Worm (Caenorhabditis elegans) whole organism, midembryonic: Measurements from ENCODE around the gene clec-219.

Experiments used
- T22C8.4 ChIP-seq: fragments of 200-800 bp; sonication (Bioruptor generic); IDR thresholded peaks from 2 replicates; pipeline ENCODE4 v1.3.6; 2022; ENCODE audit warnings: missing genetic modification characterization, missing compliant biosample characterization
- cog-1 ChIP-seq: sonication (generic microtip); optimal IDR thresholded peaks from 2 replicates; lab custom pipeline; 2016; ENCODE audit warnings: missing genetic modification characterization, missing compliant biosample characterization
- flt-1 ChIP-seq: fragments of 200-800 bp; sonication (Bioruptor generic); IDR thresholded peaks from 2 replicates; pipeline ENCODE4 v1.3.6; 2022; ENCODE audit warnings: missing genetic modification characterization, missing compliant biosample characterization
- klf-2 ChIP-seq: fragments of 200-800 bp; sonication (Bioruptor generic); conservative IDR thresholded peaks from 2 replicates; pipeline ENCODE4 v1.3.6; 2022; ENCODE audit warnings: missing genetic modification reagents, missing genetic modification characterization, missing compliant biosample characterization
- med-1 ChIP-seq: sonication (generic microtip); optimal IDR thresholded peaks from 2 replicates; lab custom pipeline; 2017; ENCODE audit warnings: missing genetic modification characterization, mild to moderate bottlenecking, missing compliant biosample characterization, antibody characterized with exemption, missing genetic modification reagents; ENCODE audit not compliant: insufficient read depth
- ref-1 ChIP-seq: fragments of 200-800 bp; sonication (Bioruptor generic); conservative IDR thresholded peaks from 2 replicates; pipeline ENCODE4 v1.3.6; 2022; ENCODE audit warnings: missing genetic modification reagents, missing genetic modification characterization, missing compliant biosample characterization
- tab-1 ChIP-seq: fragments of 200-800 bp; sonication (Bioruptor generic); IDR thresholded peaks from 2 replicates; pipeline ENCODE4 v1.3.6; 2022; ENCODE audit warnings: missing genetic modification characterization, missing compliant biosample characterization
- ztf-23 ChIP-seq: fragments of 200-800 bp; sonication (Bioruptor generic); IDR thresholded peaks from 2 replicates; pipeline ENCODE4 v1.3.6; 2022; ENCODE audit warnings: missing genetic modification reagents, missing genetic modification characterization, missing compliant biosample characterization
- ztf-29 ChIP-seq: fragments of 200-800 bp; sonication (Bioruptor generic); IDR thresholded peaks from 2 replicates; pipeline ENCODE4 v1.3.6; 2022; ENCODE audit warnings: missing genetic modification reagents, missing genetic modification characterization, missing compliant biosample characterization

Gene clec-219

DNA sequence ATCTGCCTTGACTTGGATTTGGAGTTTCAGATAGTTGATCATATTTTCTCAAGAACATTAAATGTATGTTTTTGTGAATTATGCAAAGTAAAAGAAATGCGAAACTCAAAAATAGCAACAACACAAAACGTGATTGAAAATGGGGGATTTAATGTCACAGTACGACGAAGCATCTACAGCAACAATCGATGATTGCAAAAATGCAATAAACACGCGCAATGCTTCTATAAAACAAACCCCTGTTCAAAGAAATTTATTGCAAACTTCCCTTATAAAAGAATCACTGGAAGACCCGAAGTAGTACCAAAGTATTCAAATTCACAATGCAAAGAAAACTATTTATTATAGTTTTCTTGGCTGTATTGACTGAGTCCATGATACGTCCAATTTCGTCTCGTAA lies at the start of gene clec-219:
TSS of gene clec-219 (plus strand) at position 301 of the 400 bp plus-strand sequence.
- TF ChIP-seq ref-1 (GFP tag; lab: Robert Waterston, UW) (no peak), flt-1 (GFP tag; lab: Robert Waterston, UW) (no peak), cog-1 (tag; lab: Kevin White, UChicago) (no peak)

ce11 chrV:8268902-8269301 lies 49.3 kb upstream of the clec-219 start, which contains the start of the genes asp-6 and asp-12:
asp-6 (minus strand) TSS chrV:8268937.
asp-12 (plus strand) TSS chrV:8269210.
- TF ChIP-seq med-1 (GFP tag; lab: Kevin White, UChicago) = no peak
- no peak for TF ChIP-seq tab-1 (GFP tag; lab: Robert Waterston, UW)
- TF ChIP-seq flt-1 (GFP tag; lab: Robert Waterston, UW) = no peak
- TF ChIP-seq T22C8.4 (GFP tag; lab: Robert Waterston, UW) = no peak
- no peak for TF ChIP-seq ref-1 (GFP tag; lab: Robert Waterston, UW)
- no peak for TF ChIP-seq ztf-23 (GFP tag; lab: Robert Waterston, UW)
- no peak for TF ChIP-seq cog-1 (tag; lab: Kevin White, UChicago)
- no peak for TF ChIP-seq ztf-29
- TF ChIP-seq klf-2 (GFP tag; lab: Robert Waterston, UW) = no peak

- TF ChIP-seq med-1 (GFP tag; lab: Kevin White, UChicago) (no peak), T22C8.4 (GFP tag; lab: Robert Waterston, UW) (no peak), ref-1 (GFP tag; lab: Robert Waterston, UW) (no peak), ztf-29 (no peak)
Measured at ce11 chrV:8269878-8270277, 48.4 kb upstream of the clec-219 start.

DNA sequence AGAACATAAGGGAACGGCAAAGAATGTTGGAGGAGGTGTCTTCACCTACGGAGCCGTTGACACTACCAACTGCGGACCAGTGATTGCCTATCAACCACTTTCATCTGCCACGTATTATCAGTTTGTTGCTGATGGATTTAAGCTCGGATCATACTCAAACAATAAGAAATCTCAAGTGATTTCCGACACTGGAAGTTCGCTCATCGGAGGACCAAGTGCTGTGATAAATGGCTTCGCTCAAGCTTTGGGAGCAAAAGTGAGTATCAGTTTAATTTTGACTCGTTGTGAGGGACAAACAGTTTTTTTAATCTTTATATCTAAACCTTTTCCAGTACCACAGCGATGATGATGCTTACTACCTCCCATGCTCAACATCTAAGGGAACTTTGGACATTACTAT lies 46.8 kb upstream of the clec-219 start:
- no peak for TF ChIP-seq tab-1 (GFP tag; lab: Robert Waterston, UW)
- TF ChIP-seq klf-2 (GFP tag; lab: Robert Waterston, UW) = no peak
- TF ChIP-seq ztf-29 = no peak
- TF ChIP-seq flt-1 (GFP tag; lab: Robert Waterston, UW) = no peak
- TF ChIP-seq T22C8.4 (GFP tag; lab: Robert Waterston, UW) = no peak
- TF ChIP-seq ztf-23 (GFP tag; lab: Robert Waterston, UW) = no peak
- TF ChIP-seq cog-1 (tag; lab: Kevin White, UChicago) = no peak
- TF ChIP-seq ref-1 (GFP tag; lab: Robert Waterston, UW) = no peak
- TF ChIP-seq med-1 (GFP tag; lab: Kevin White, UChicago) = no peak

- TF ChIP-seq flt-1 (GFP tag; lab: Robert Waterston, UW) (no peak), cog-1 (tag; lab: Kevin White, UChicago) (no peak), ztf-29 (no peak), ref-1 (GFP tag; lab: Robert Waterston, UW) (no peak), ztf-23 (GFP tag; lab: Robert Waterston, UW) (no peak), med-1 (GFP tag; lab: Kevin White, UChicago) (no peak), T22C8.4 (GFP tag; lab: Robert Waterston, UW) (no peak), klf-2 (GFP tag; lab: Robert Waterston, UW) (no peak), tab-1 (GFP tag; lab: Robert Waterston, UW) (no peak)
Measured at ce11 chrV:8271995-8272394, 46.2 kb upstream of the clec-219 start, which contains the start of gene asp-5. asp-5 (plus strand) TSS chrV:8272385.

DNA sequence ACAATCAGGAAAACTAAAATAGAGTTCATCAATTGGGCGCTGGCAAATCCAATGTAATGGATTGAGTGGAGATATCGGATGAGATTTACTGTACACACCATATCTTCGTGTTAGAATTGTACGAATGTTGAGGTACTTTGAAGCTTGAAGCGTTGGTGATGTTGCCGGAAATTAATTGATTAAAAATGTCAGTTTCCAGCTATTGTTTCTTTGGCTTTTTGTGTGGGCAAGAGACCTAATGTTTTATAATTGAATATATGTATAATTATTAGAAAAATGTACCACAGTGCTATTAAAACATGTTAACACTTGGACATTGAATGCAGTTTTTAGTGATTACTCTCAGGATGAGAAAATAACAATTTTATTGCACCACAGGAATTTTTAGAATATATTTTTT lies 39.4 kb upstream of the clec-219 start, which contains the start of gene str-136:
TSS of gene str-136 (minus strand) at position 101 of the 400 bp plus-strand sequence.
- no peak for TF ChIP-seq ref-1 (GFP tag; lab: Robert Waterston, UW)
- TF ChIP-seq med-1 (GFP tag; lab: Kevin White, UChicago) = no peak
- TF ChIP-seq T22C8.4 (GFP tag; lab: Robert Waterston, UW) = no peak
- TF ChIP-seq klf-2 (GFP tag; lab: Robert Waterston, UW) = no peak
- no peak for TF ChIP-seq ztf-23 (GFP tag; lab: Robert Waterston, UW)
- TF ChIP-seq tab-1 (GFP tag; lab: Robert Waterston, UW) = no peak
- TF ChIP-seq flt-1 (GFP tag; lab: Robert Waterston, UW) = no peak
- TF ChIP-seq ztf-29 = no peak
- TF ChIP-seq cog-1 (tag; lab: Kevin White, UChicago) = no peak

ce11 chrV:8280770-8281169 lies 37.5 kb upstream of the clec-219 start, which contains the start of gene str-135:
str-135 (minus strand) TSS chrV:8280870.
- TF ChIP-seq ref-1 (GFP tag; lab: Robert Waterston, UW) (no peak), ztf-29 (no peak), med-1 (GFP tag; lab: Kevin White, UChicago) (no peak), ztf-23 (GFP tag; lab: Robert Waterston, UW) (no peak), cog-1 (tag; lab: Kevin White, UChicago) (no peak), tab-1 (GFP tag; lab: Robert Waterston, UW) (no peak), T22C8.4 (GFP tag; lab: Robert Waterston, UW) (no peak), klf-2 (GFP tag; lab: Robert Waterston, UW) (no peak), flt-1 (GFP tag; lab: Robert Waterston, UW) (no peak)

DNA sequence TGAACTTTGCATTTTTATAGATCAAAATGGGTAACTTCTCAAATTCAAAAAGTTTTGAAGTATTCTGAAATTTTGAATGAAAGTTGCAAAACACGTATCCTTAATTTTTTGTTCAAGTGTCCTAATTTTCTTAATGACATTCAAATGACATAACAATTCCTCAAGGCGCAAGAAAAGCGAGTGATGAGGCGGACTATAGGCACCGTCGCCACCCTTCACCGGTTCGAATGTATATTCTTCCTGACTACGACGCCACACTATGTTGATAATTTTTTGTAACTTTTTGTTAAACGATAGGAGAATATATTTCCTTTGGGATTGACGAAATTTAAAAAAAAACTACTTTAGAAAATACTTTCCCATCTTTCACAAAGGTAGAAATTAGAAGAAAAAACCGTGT lies 36.6 kb upstream of the clec-219 start:
- TF ChIP-seq klf-2 (GFP tag; lab: Robert Waterston, UW) (no peak), flt-1 (GFP tag; lab: Robert Waterston, UW) (no peak), ztf-29 (no peak), T22C8.4 (GFP tag; lab: Robert Waterston, UW) (no peak), tab-1 (GFP tag; lab: Robert Waterston, UW) (no peak), med-1 (GFP tag; lab: Kevin White, UChicago) (no peak), ref-1 (GFP tag; lab: Robert Waterston, UW) (no peak), ztf-23 (GFP tag; lab: Robert Waterston, UW) (no peak), cog-1 (tag; lab: Kevin White, UChicago) (no peak)

ce11 chrV:8282933-8283332 lies 35.3 kb upstream of the clec-219 start:
- TF ChIP-seq tab-1 (GFP tag; lab: Robert Waterston, UW) (no peak), flt-1 (GFP tag; lab: Robert Waterston, UW) (no peak), med-1 (GFP tag; lab: Kevin White, UChicago) (no peak), cog-1 (tag; lab: Kevin White, UChicago) (no peak), ztf-23 (GFP tag; lab: Robert Waterston, UW) (no peak)
